Fruit fly (Drosophila melanogaster) whole organism, embryonic: Measurements from ENCODE around the gene tub.

Source experiments
- Abd-B ChIP-seq: fragments of 200-800 bp; sonication (Bioruptor generic); optimal IDR thresholded peaks from 2 replicates; lab custom pipeline; 2018; ENCODE audit warnings: missing biosample characterization, mild to moderate bottlenecking, missing genetic modification characterization, moderate library complexity
- Antp ChIP-seq: fragments of 200-800 bp; sonication (Bioruptor generic); optimal IDR thresholded peaks from 3 replicates; lab custom pipeline; 2016; ENCODE audit warnings: missing biosample characterization, missing genetic modification characterization
- BEAF-32 ChIP-seq: fragments of 200-800 bp; sonication (Bioruptor generic); optimal IDR thresholded peaks from 3 replicates; lab custom pipeline; 2017; ENCODE audit warnings: missing biosample characterization, missing genetic modification characterization, mild to moderate bottlenecking, moderate library complexity, missing genetic modification reagents
- C15 ChIP-seq: fragments of 200-800 bp; sonication (Bioruptor generic); IDR thresholded peaks from 3 replicates; pipeline ENCODE4 v1.3.6; 2022; ENCODE audit warnings: missing biosample characterization, missing genetic modification characterization
- CG11504 ChIP-seq: fragments of 200-800 bp; sonication (Bioruptor generic); optimal IDR thresholded peaks from 3 replicates; lab custom pipeline; 2019; ENCODE audit warnings: missing biosample characterization, mild to moderate bottlenecking, missing genetic modification characterization, moderate library complexity
- CG12071 ChIP-seq: fragments of 200-800 bp; sonication (Bioruptor generic); optimal IDR thresholded peaks from 3 replicates; lab custom pipeline; 2018; ENCODE audit warnings: missing biosample characterization, mild to moderate bottlenecking, missing genetic modification characterization
- CG12769 ChIP-seq: fragments of 200-800 bp; sonication (Bioruptor generic); optimal IDR thresholded peaks from 2 replicates; lab custom pipeline; 2019; ENCODE audit warnings: missing biosample characterization, mild to moderate bottlenecking, missing genetic modification characterization, moderate library complexity
- CG13123 ChIP-seq: fragments of 200-800 bp; sonication (Bioruptor generic); optimal IDR thresholded peaks from 2 replicates; lab custom pipeline; 2016; ENCODE audit warnings: missing biosample characterization, missing genetic modification characterization
- CG13624 ChIP-seq: fragments of 200-800 bp; sonication (Bioruptor generic); optimal IDR thresholded peaks from 2 replicates; lab custom pipeline; 2016; ENCODE audit warnings: missing biosample characterization, missing genetic modification characterization
- CG15073 ChIP-seq: fragments of 200-800 bp; sonication (Bioruptor generic); optimal IDR thresholded peaks from 2 replicates; lab custom pipeline; 2016; ENCODE audit warnings: missing biosample characterization, missing genetic modification characterization
- CG17829 ChIP-seq: fragments of 200-800 bp; optimal IDR thresholded peaks from 2 replicates; lab custom pipeline; 2019; ENCODE audit warnings: missing biosample characterization, mild to moderate bottlenecking, missing genetic modification characterization, moderate library complexity
- CG1832 ChIP-seq: fragments of 200-800 bp; sonication (Bioruptor generic); optimal IDR thresholded peaks from 2 replicates; lab custom pipeline; 2017; ENCODE audit warnings: missing biosample characterization, mild to moderate bottlenecking, missing genetic modification characterization, inconsistent platforms
- CG30020 ChIP-seq: fragments of 200-800 bp; optimal IDR thresholded peaks from 2 replicates; lab custom pipeline; 2019; ENCODE audit warnings: missing biosample characterization, mild to moderate bottlenecking, missing genetic modification characterization, moderate library complexity
- CG31224 ChIP-seq: fragments of 200-800 bp; sonication (Bioruptor generic); IDR thresholded peaks from 2 replicates; pipeline ENCODE4 v1.3.6; 2022; ENCODE audit warnings: missing biosample characterization, missing genetic modification characterization
- CG3847 ChIP-seq: fragments of 200-800 bp; sonication (Bioruptor generic); IDR thresholded peaks from 2 replicates; pipeline ENCODE4 v1.3.6; 2022; ENCODE audit warnings: missing biosample characterization, missing genetic modification characterization
- CG4424 ChIP-seq: fragments of 200-800 bp; sonication (Bioruptor generic); optimal IDR thresholded peaks from 3 replicates; lab custom pipeline; 2016; ENCODE audit warnings: missing biosample characterization, missing genetic modification characterization
- CG6272 ChIP-seq: fragments of 200-800 bp; sonication (Bioruptor generic); IDR thresholded peaks from 2 replicates; pipeline ENCODE4 v1.3.6; 2022; ENCODE audit warnings: missing biosample characterization, missing genetic modification characterization
- CG6813 ChIP-seq: fragments of 200-800 bp; sonication (Bioruptor generic); optimal IDR thresholded peaks from 2 replicates; lab custom pipeline; 2017; ENCODE audit warnings: missing biosample characterization, missing genetic modification characterization, mild to moderate bottlenecking, moderate library complexity, missing genetic modification reagents
- CG7786 ChIP-seq: fragments of 200-800 bp; sonication (Bioruptor generic); optimal IDR thresholded peaks from 2 replicates; lab custom pipeline; 2016; ENCODE audit warnings: missing biosample characterization, missing genetic modification characterization
- CG8478 ChIP-seq: fragments of >200 bp; optimal IDR thresholded peaks from 2 replicates; lab custom pipeline; 2018
- CG8765 ChIP-seq: fragments of 200-800 bp; sonication (Bioruptor generic); IDR thresholded peaks from 2 replicates; pipeline ENCODE4 v1.3.6; 2022; ENCODE audit warnings: missing biosample characterization, missing genetic modification characterization
- CoRest ChIP-seq: fragments of 200-800 bp; sonication (Bioruptor generic); optimal IDR thresholded peaks from 3 replicates; lab custom pipeline; 2018; ENCODE audit warnings: missing biosample characterization, mild to moderate bottlenecking, missing genetic modification characterization, moderate library complexity
- Dek ChIP-seq: fragments of 200-800 bp; sonication (Bioruptor generic); optimal IDR thresholded peaks from 3 replicates; lab custom pipeline; 2019; ENCODE audit warnings: missing biosample characterization, mild to moderate bottlenecking, missing genetic modification characterization, moderate library complexity
- Ets97D ChIP-seq: fragments of 200-800 bp; sonication (Bioruptor generic); optimal IDR thresholded peaks from 3 replicates; lab custom pipeline; 2016; ENCODE audit warnings: missing biosample characterization, missing genetic modification characterization
- Hey ChIP-seq: fragments of 200-800 bp; sonication (Bioruptor generic); optimal IDR thresholded peaks from 3 replicates; lab custom pipeline; 2018; ENCODE audit warnings: missing biosample characterization, mild to moderate bottlenecking, missing genetic modification characterization
- Hmr ChIP-seq: fragments of 200-800 bp; sonication (Bioruptor generic); optimal IDR thresholded peaks from 3 replicates; lab custom pipeline; 2017; ENCODE audit warnings: mild to moderate bottlenecking, missing biosample characterization, missing genetic modification reagents, missing genetic modification characterization
- Hr39 ChIP-seq: fragments of >200 bp; optimal IDR thresholded peaks from 2 replicates; lab custom pipeline; 2017
- Jarid2 ChIP-seq: fragments of 200-800 bp; sonication (Bioruptor generic); optimal IDR thresholded peaks from 3 replicates; lab custom pipeline; 2017; ENCODE audit warnings: mild to moderate bottlenecking, missing biosample characterization, missing genetic modification reagents, missing genetic modification characterization
- Lim3 ChIP-seq: fragments of 200-800 bp; sonication (Bioruptor generic); IDR thresholded peaks from 2 replicates; pipeline ENCODE4 v1.3.6; 2022; ENCODE audit warnings: missing biosample characterization, missing genetic modification characterization
- NK7.1 ChIP-seq: fragments of 200-800 bp; sonication (Bioruptor generic); optimal IDR thresholded peaks from 3 replicates; lab custom pipeline; 2016; ENCODE audit warnings: missing biosample characterization, missing genetic modification characterization
- Nf-YB ChIP-seq: fragments of 200-800 bp; sonication (Bioruptor generic); optimal IDR thresholded peaks from 3 replicates; lab custom pipeline; 2019; ENCODE audit warnings: missing biosample characterization, mild to moderate bottlenecking, missing genetic modification characterization, moderate library complexity
- Oli ChIP-seq: fragments of 200-800 bp; sonication (Bioruptor generic); optimal IDR thresholded peaks from 2 replicates; lab custom pipeline; 2018; ENCODE audit warnings: missing biosample characterization, mild to moderate bottlenecking, missing genetic modification characterization, moderate library complexity
- Xbp1 ChIP-seq: fragments of 200-800 bp; sonication (Bioruptor generic); optimal IDR thresholded peaks from 3 replicates; lab custom pipeline; 2016; ENCODE audit warnings: missing biosample characterization, mild to moderate bottlenecking, missing genetic modification characterization
- al ChIP-seq: fragments of 200-800 bp; sonication (Bioruptor generic); IDR thresholded peaks from 2 replicates; pipeline ENCODE4 v1.3.6; 2022; ENCODE audit warnings: missing biosample characterization, missing genetic modification characterization
- ems ChIP-seq: fragments of 200-800 bp; sonication (Bioruptor generic); optimal IDR thresholded peaks from 3 replicates; lab custom pipeline; 2016; ENCODE audit warnings: missing biosample characterization, missing genetic modification characterization
- eve ChIP-seq, 2 experiments: fragments of >200 bp; optimal IDR thresholded peaks; 2 replicates each; lab custom pipeline; 2017; ENCODE audit warnings: missing biosample characterization in 2 of 2, missing genetic modification characterization in 2 of 2
- ewg ChIP-seq: fragments of 200-800 bp; sonication (Bioruptor generic); optimal IDR thresholded peaks from 3 replicates; lab custom pipeline; 2017; ENCODE audit warnings: mild to moderate bottlenecking, missing biosample characterization, missing genetic modification reagents, missing genetic modification characterization
- gcm2 ChIP-seq: fragments of 200-800 bp; sonication (Bioruptor generic); optimal IDR thresholded peaks from 2 replicates; lab custom pipeline; 2016; ENCODE audit warnings: missing biosample characterization, missing genetic modification characterization
- gem ChIP-seq: fragments of 200-800 bp; sonication (Bioruptor generic); optimal IDR thresholded peaks from 2 replicates; lab custom pipeline; 2019; ENCODE audit warnings: missing biosample characterization, mild to moderate bottlenecking, missing genetic modification characterization, moderate library complexity
- gsb-n ChIP-seq: fragments of 200-800 bp; sonication (Bioruptor generic); optimal IDR thresholded peaks from 3 replicates; lab custom pipeline; 2018; ENCODE audit warnings: missing biosample characterization, mild to moderate bottlenecking, missing genetic modification characterization
- kni ChIP-seq: fragments of 200-800 bp; sonication (Bioruptor generic); optimal IDR thresholded peaks from 3 replicates; lab custom pipeline; 2017; ENCODE audit warnings: mild to moderate bottlenecking, missing biosample characterization, missing genetic modification reagents, missing genetic modification characterization
- lilli ChIP-seq: fragments of 200-800 bp; sonication (Bioruptor generic); optimal IDR thresholded peaks from 3 replicates; lab custom pipeline; 2016; ENCODE audit warnings: missing biosample characterization, missing genetic modification characterization
- onecut ChIP-seq: fragments of 200-800 bp; sonication (Bioruptor generic); IDR thresholded peaks from 2 replicates; pipeline ENCODE4 v1.3.6; 2022; ENCODE audit warnings: missing biosample characterization, missing genetic modification characterization
- pfk ChIP-seq: fragments of 200-800 bp; sonication (Bioruptor generic); optimal IDR thresholded peaks from 2 replicates; lab custom pipeline; 2018; ENCODE audit warnings: missing biosample characterization, mild to moderate bottlenecking, missing genetic modification characterization, moderate library complexity
- phol ChIP-seq: fragments of 200-800 bp; sonication (Bioruptor generic); optimal IDR thresholded peaks from 3 replicates; lab custom pipeline; 2018; ENCODE audit warnings: missing biosample characterization, mild to moderate bottlenecking, missing genetic modification characterization, moderate library complexity
- seq ChIP-seq: fragments of 200-800 bp; sonication (Bioruptor generic); IDR thresholded peaks from 2 replicates; pipeline ENCODE4 v1.3.6; 2022; ENCODE audit warnings: missing biosample characterization, missing genetic modification characterization
- stwl ChIP-seq: fragments of 200-800 bp; sonication (Bioruptor generic); optimal IDR thresholded peaks from 3 replicates; lab custom pipeline; 2018; ENCODE audit warnings: missing biosample characterization, mild to moderate bottlenecking, missing genetic modification characterization, moderate library complexity
- vnd ChIP-seq: fragments of 200-800 bp; sonication (Bioruptor generic); IDR thresholded peaks from 3 replicates; pipeline ENCODE4 v1.3.6; 2022; ENCODE audit warnings: missing biosample characterization, missing genetic modification characterization; ENCODE audit not compliant: partially characterized antibody
- zen2 ChIP-seq: fragments of 200-800 bp; sonication (Bioruptor generic); IDR thresholded peaks from 3 replicates; pipeline ENCODE4 v1.3.6; 2022; ENCODE audit warnings: missing biosample characterization, missing genetic modification characterization; ENCODE audit not compliant: partially characterized antibody

Gene tub

dm6 chr3R:4346636-4347035, 40.9 kb upstream of the tub start, which contains the start of gene hkb (continued):
- peak; percentile 34 for TF ChIP-seq kni (GFP tag; lab: Kevin White, UChicago)
- TF ChIP-seq gsb-n (tag; lab: Kevin White, UChicago) = peak; percentile 89
- TF ChIP-seq phol (tag; lab: Kevin White, UChicago) = peak; percentile 70
- peak; percentile 94 for TF ChIP-seq Nf-YB (GFP tag; lab: Kevin White, UChicago)
- TF ChIP-seq lilli (GFP tag; lab: Kevin White, UChicago) = no peak
- TF ChIP-seq ewg (GFP tag; lab: Kevin White, UChicago) = peak; percentile 42
- no peak for TF ChIP-seq CG30020 (tag; lab: Kevin White, UChicago)
- peak; percentile 24 for TF ChIP-seq CG8478 (lab: Kevin White, UChicago)
- peak; percentile 98 for TF ChIP-seq onecut (GFP tag; lab: Robert Waterston, UW)
- TF ChIP-seq CG8765 = no peak
- no peak for TF ChIP-seq al (GFP tag; lab: Robert Waterston, UW)
- TF ChIP-seq CG31224 (GFP tag; lab: Robert Waterston, UW) = no peak
- TF ChIP-seq Xbp1 = no peak
- TF ChIP-seq CG11504 = no peak
- no peak for TF ChIP-seq CG12071 (GFP tag; lab: Kevin White, UChicago)
- no peak for TF ChIP-seq CG13624 (GFP tag; lab: Kevin White, UChicago)
- TF ChIP-seq zen2 (GFP tag; lab: Robert Waterston, UW) = no peak
- TF ChIP-seq CG13123 (GFP tag; lab: Kevin White, UChicago) = no peak
- TF ChIP-seq CG1832 (GFP tag; lab: Kevin White, UChicago) = peak; percentile 81
- no peak for TF ChIP-seq stwl
- no peak for TF ChIP-seq Hmr (GFP tag; lab: Kevin White, UChicago)
- TF ChIP-seq Abd-B (GFP tag; lab: Kevin White, UChicago) = no peak
- no peak for TF ChIP-seq Antp (GFP tag; lab: Kevin White, UChicago)
- no peak for TF ChIP-seq Hey (tag; lab: Kevin White, UChicago)
- no peak for TF ChIP-seq eve (GFP tag; optimal IDR thresholded peaks at IDR 0.05; lab: Kevin White, UChicago)
- TF ChIP-seq NK7.1 (GFP tag; lab: Kevin White, UChicago) = no peak
- TF ChIP-seq BEAF-32 = no peak
- TF ChIP-seq CG3847 (GFP tag; lab: Robert Waterston, UW) = no peak
- TF ChIP-seq CG15073 (GFP tag; lab: Kevin White, UChicago) = no peak
- peak; percentile 83 for TF ChIP-seq Hr39 (lab: Kevin White, UChicago)
- no peak for TF ChIP-seq Dek
- TF ChIP-seq C15 (GFP tag; lab: Robert Waterston, UW) = no peak
- no peak for TF ChIP-seq CG6813 (GFP tag; lab: Kevin White, UChicago)
- no peak for TF ChIP-seq Jarid2 (GFP tag; lab: Kevin White, UChicago)
- TF ChIP-seq Oli (tag; lab: Kevin White, UChicago) = no peak
- no peak for TF ChIP-seq vnd (GFP tag; lab: Robert Waterston, UW)
- no peak for TF ChIP-seq gcm2 (GFP tag; lab: Kevin White, UChicago)
- no peak for TF ChIP-seq CG7786 (GFP tag; lab: Kevin White, UChicago)
- TF ChIP-seq pfk (GFP tag; lab: Kevin White, UChicago) = no peak
- no peak for TF ChIP-seq CG12769 (tag; lab: Kevin White, UChicago)
- TF ChIP-seq CG17829 = peak; percentile 5
- TF ChIP-seq seq (GFP tag; lab: Robert Waterston, UW) = peak; percentile 93
- no peak for TF ChIP-seq CG6272 (GFP tag; lab: Robert Waterston, UW)
- TF ChIP-seq Ets97D (GFP tag; lab: Kevin White, UChicago) = no peak
- no peak for TF ChIP-seq CG4424 (GFP tag; lab: Kevin White, UChicago)
- TF ChIP-seq Lim3 (GFP tag; lab: Robert Waterston, UW) = no peak
- TF ChIP-seq ems = no peak
- TF ChIP-seq CoRest (tag; lab: Kevin White, UChicago) = no peak
- TF ChIP-seq gem (tag; lab: Kevin White, UChicago) = no peak
